Worm (Caenorhabditis elegans) whole organism, young adult: ENCODE results near the gene aexr-1.

Experiments used
- B0336.3 ChIP-seq: fragments of 200-800 bp; sonication (Bioruptor generic); IDR thresholded peaks from 2 replicates; pipeline ENCODE4 v1.3.6; 2022; ENCODE audit warnings: missing genetic modification characterization, missing compliant biosample characterization
- C17E4.6 ChIP-seq: fragments of 200-800 bp; sonication (Bioruptor generic); IDR thresholded peaks from 2 replicates; pipeline ENCODE4 v1.3.6; 2022; ENCODE audit warnings: missing genetic modification reagents, missing genetic modification characterization, missing compliant biosample characterization
- D2030.7 ChIP-seq: fragments of 200-800 bp; sonication (Bioruptor generic); IDR thresholded peaks from 2 replicates; pipeline ENCODE4 v1.3.6; 2022; ENCODE audit warnings: missing genetic modification reagents, missing genetic modification characterization, missing compliant biosample characterization
- T07F8.4 ChIP-seq: sonication (generic microtip); optimal IDR thresholded peaks from 2 replicates; lab custom pipeline; 2016; ENCODE audit warnings: mild to moderate bottlenecking, missing genetic modification characterization, moderate library complexity, missing compliant biosample characterization
- aptf-3 ChIP-seq: fragments of 200-800 bp; sonication (Bioruptor generic); IDR thresholded peaks from 2 replicates; pipeline ENCODE4 v1.3.6; 2022; ENCODE audit warnings: missing genetic modification characterization, missing compliant biosample characterization
- atf-7 ChIP-seq: sonication (generic microtip); optimal IDR thresholded peaks from 2 replicates; lab custom pipeline; 2017; ENCODE audit warnings: mild to moderate bottlenecking, missing genetic modification characterization, missing compliant biosample characterization
- athp-1 ChIP-seq: sonication (generic microtip); optimal IDR thresholded peaks from 2 replicates; lab custom pipeline; 2017; ENCODE audit warnings: mild to moderate bottlenecking, missing genetic modification characterization, missing compliant biosample characterization
- attf-5 ChIP-seq: fragments of 200-800 bp; sonication (Bioruptor generic); optimal IDR thresholded peaks from 2 replicates; lab custom pipeline; 2018; ENCODE audit warnings: mild to moderate bottlenecking, missing genetic modification characterization, missing compliant biosample characterization
- bed-2 ChIP-seq: fragments of 200-800 bp; sonication (Bioruptor generic); IDR thresholded peaks from 2 replicates; pipeline ENCODE4 v1.3.6; 2022; ENCODE audit warnings: missing genetic modification reagents, missing genetic modification characterization, missing compliant biosample characterization
- ceh-27 ChIP-seq: fragments of 200-800 bp; sonication (Bioruptor generic); optimal IDR thresholded peaks from 2 replicates; lab custom pipeline; 2018; ENCODE audit warnings: mild to moderate bottlenecking, missing genetic modification characterization, moderate library complexity, missing compliant biosample characterization
- dox-1 ChIP-seq: fragments of 200-800 bp; sonication (Bioruptor generic); IDR thresholded peaks from 2 replicates; pipeline ENCODE4 v1.3.6; 2022; ENCODE audit warnings: missing genetic modification reagents, missing genetic modification characterization, missing compliant biosample characterization
- egl-18 ChIP-seq: fragments of 200-800 bp; sonication (Bioruptor generic); IDR thresholded peaks from 2 replicates; pipeline ENCODE4 v1.3.6; 2022; ENCODE audit warnings: missing genetic modification reagents, missing genetic modification characterization, missing compliant biosample characterization
- egl-44 ChIP-seq: fragments of 200-800 bp; sonication (Bioruptor generic); IDR thresholded peaks from 2 replicates; pipeline ENCODE4 v1.3.6; 2022; ENCODE audit warnings: missing genetic modification reagents, missing genetic modification characterization, missing compliant biosample characterization
- hrde-1 ChIP-seq: sonication (generic microtip); optimal IDR thresholded peaks from 2 replicates; lab custom pipeline; 2016; ENCODE audit warnings: missing genetic modification characterization, mild to moderate bottlenecking, missing compliant biosample characterization, moderate library complexity, missing genotype, missing genetic modification reagents, borderline replicate concordance
- let-526 ChIP-seq: fragments of 200-800 bp; sonication (Bioruptor generic); IDR thresholded peaks from 2 replicates; pipeline ENCODE4 v1.3.6; 2022; ENCODE audit warnings: missing genetic modification reagents, missing genetic modification characterization, missing compliant biosample characterization
- lin-26 ChIP-seq: fragments of 200-800 bp; sonication (Bioruptor generic); IDR thresholded peaks from 2 replicates; pipeline ENCODE4 v1.3.6; 2022; ENCODE audit warnings: missing genetic modification reagents, missing genetic modification characterization, missing compliant biosample characterization
- lin-35 ChIP-seq, 3 experiments: fragments of 150-350 bp in 2 of 3; sonication (generic microtip) in 1 of 3; optimal IDR thresholded peaks; 2 replicates each; lab custom pipeline; 2014 to 2018; ENCODE audit warnings: missing biosample characterization in 3 of 3, missing genetic modification characterization in 3 of 3, missing genetic modification reagents in 3 of 3
- lsl-1 ChIP-seq: fragments of 200-800 bp; sonication (Bioruptor generic); optimal IDR thresholded peaks from 2 replicates; lab custom pipeline; 2018; ENCODE audit warnings: mild to moderate bottlenecking, missing genetic modification characterization, moderate library complexity, missing compliant biosample characterization
- madf-3 ChIP-seq: fragments of 200-800 bp; sonication (Bioruptor generic); IDR thresholded peaks from 2 replicates; pipeline ENCODE4 v1.3.6; 2022; ENCODE audit warnings: missing genetic modification reagents, missing genetic modification characterization, missing compliant biosample characterization
- nhr-179 ChIP-seq: sonication (generic microtip); optimal IDR thresholded peaks from 2 replicates; lab custom pipeline; 2016; ENCODE audit warnings: mild to moderate bottlenecking, missing genetic modification characterization, missing compliant biosample characterization
- nhr-27 ChIP-seq: fragments of 200-800 bp; sonication (Bioruptor generic); optimal IDR thresholded peaks from 2 replicates; lab custom pipeline; 2018; ENCODE audit warnings: mild to moderate bottlenecking, missing genetic modification characterization, moderate library complexity, missing compliant biosample characterization
- nhr-80 ChIP-seq: sonication (generic microtip); optimal IDR thresholded peaks from 2 replicates; lab custom pipeline; 2016; ENCODE audit warnings: missing genetic modification characterization, missing compliant biosample characterization
- pbrm-1 ChIP-seq: fragments of 200-800 bp; sonication (Bioruptor generic); IDR thresholded peaks from 2 replicates; pipeline ENCODE4 v1.3.6; 2022; ENCODE audit warnings: missing genetic modification reagents, missing genetic modification characterization, missing compliant biosample characterization
- repo-1 ChIP-seq: sonication (generic microtip); optimal IDR thresholded peaks from 2 replicates; lab custom pipeline; 2017; ENCODE audit warnings: mild to moderate bottlenecking, missing genetic modification characterization, missing compliant biosample characterization
- snpc-1.1 ChIP-seq: sonication (generic microtip); optimal IDR thresholded peaks from 2 replicates; lab custom pipeline; 2017; ENCODE audit warnings: missing genetic modification characterization, mild to moderate bottlenecking, missing compliant biosample characterization, antibody characterized with exemption, moderate library complexity, missing genotype, missing genetic modification reagents; ENCODE audit not compliant: insufficient read depth
- tbp1 ChIP-seq: fragments of 200-800 bp; sonication (Bioruptor generic); optimal IDR thresholded peaks from 2 replicates; lab custom pipeline; 2018; ENCODE audit warnings: mild to moderate bottlenecking, missing genetic modification characterization, missing compliant biosample characterization
- xnd-1 ChIP-seq: sonication (generic microtip); optimal IDR thresholded peaks from 2 replicates; lab custom pipeline; 2016; ENCODE audit warnings: missing genotype, missing genetic modification reagents, missing genetic modification characterization, missing compliant biosample characterization
- zim-3 ChIP-seq: sonication (generic microtip); optimal IDR thresholded peaks from 2 replicates; lab custom pipeline; 2017; ENCODE audit warnings: mild to moderate bottlenecking, missing genetic modification characterization, moderate library complexity, missing compliant biosample characterization
- ztf-28 ChIP-seq: fragments of 200-800 bp; sonication (Bioruptor generic); IDR thresholded peaks from 2 replicates; pipeline ENCODE4 v1.3.6; 2022; ENCODE audit warnings: missing genetic modification reagents, missing genetic modification characterization, missing compliant biosample characterization

Gene aexr-1

ce11 chrX:6669366-6669765 lies 34.3 kb upstream of the aexr-1 start:
- TF ChIP-seq B0336.3 (no peak), lsl-1 (GFP tag; lab: Kevin White, UChicago) (no peak), T07F8.4 (tag; lab: Kevin White, UChicago) (no peak), nhr-27 (tag; lab: Kevin White, UChicago) (no peak), snpc-1.1 (tag; lab: Kevin White, UChicago) (no peak), nhr-179 (no peak), aptf-3 (GFP tag; lab: Robert Waterston, UW) (no peak), athp-1 (tag; lab: Kevin White, UChicago) (no peak), zim-3 (no peak), lin-26 (GFP tag; lab: Robert Waterston, UW) (no peak), let-526 (GFP tag; lab: Robert Waterston, UW) (no peak), C17E4.6 (GFP tag; lab: Robert Waterston, UW) (no peak), attf-5 (GFP tag; lab: Kevin White, UChicago) (no peak), pbrm-1 (GFP tag; lab: Robert Waterston, UW) (no peak), repo-1 (tag; lab: Kevin White, UChicago) (no peak), egl-44 (GFP tag; lab: Robert Waterston, UW) (no peak), hrde-1 (tag; lab: Kevin White, UChicago) (no peak)

- peak; percentile 34; the same call in 1 of the 2 replicates for TF ChIP-seq dox-1 (GFP tag; lab: Robert Waterston, UW)
- TF ChIP-seq ztf-28 (GFP tag; lab: Robert Waterston, UW): 0 out of 2 replicates have a peak, but pooled peaks have one; percentile 42
- no peak for TF ChIP-seq pbrm-1 (GFP tag; lab: Robert Waterston, UW)
These were observed 33.8 kb upstream of the aexr-1 start, which contains the start of gene nhr-137 for ce11 chrX:6668911-6669310. nhr-137 (minus strand) TSS chrX:6669011.

ce11 chrX:6667468-6667867 lies 32.4 kb upstream of the aexr-1 start:
- TF ChIP-seq ceh-27 (GFP tag; lab: Kevin White, UChicago) (no peak), madf-3 (GFP tag; lab: Robert Waterston, UW) (no peak), nhr-80 (peak; percentile 44)

ce11 chrX:6665129-6665858 lies 30.2 kb upstream of the aexr-1 start:
- no peak for TF ChIP-seq lin-35 (GFP tag; optimal IDR thresholded peaks at IDR 0.05; lab: Kevin White, UChicago)
- no peak for TF ChIP-seq xnd-1 (tag; lab: Kevin White, UChicago)
- TF ChIP-seq nhr-80: peak; percentile 32
- TF ChIP-seq egl-18: no peak
- no peak for TF ChIP-seq tbp1
- TF ChIP-seq bed-2 (GFP tag; lab: Robert Waterston, UW): no peak
- TF ChIP-seq, all 124 proteins: peak for 1

- TF ChIP-seq atf-7 (tag; lab: Kevin White, UChicago): peak; percentile 69
- TF ChIP-seq D2030.7 (GFP tag; lab: Robert Waterston, UW): no peak
These were observed 28.8 kb upstream of the aexr-1 start for ce11 chrX:6663780-6664437.
